Worm (Caenorhabditis elegans): ENCODE results near the gene F40F8.1.

ce11 chrII:11177376-11177775 is 49.9 kb downstream of the F40F8.1 start, which contains the start of gene F37H8.6:
- TF ChIP-seq ama-1 (optimal IDR thresholded peaks at IDR 0.05): no peak
- no peak for TF ChIP-seq ceh-36 (tag; optimal IDR thresholded peaks at IDR 0.05)
- TF ChIP-seq F13C5.2 (tag; optimal IDR thresholded peaks at IDR 0.05): no peak
- no peak for TF ChIP-seq tbx-11 (GFP tag; IDR thresholded peaks at IDR 0.05)
- TF ChIP-seq B0310.2 (tag; optimal IDR thresholded peaks at IDR 0.05): no peak
- no peak for TF ChIP-seq flt-1 (GFP tag; IDR thresholded peaks at IDR 0.05)
- TF ChIP-seq hmg-4 (GFP tag; optimal IDR thresholded peaks at IDR 0.05): no peak
- TF ChIP-seq ets-7 (tag; optimal IDR thresholded peaks at IDR 0.05): no peak
- TF ChIP-seq hnd-1 (tag; optimal IDR thresholded peaks at IDR 0.05): no peak
- no peak for TF ChIP-seq aly-1 (tag; optimal IDR thresholded peaks at IDR 0.05)
- TF ChIP-seq sea-1 (GFP tag; conservative IDR thresholded peaks at IDR 0.05): no peak

All from whole organism, early embryonic.